Worm (Caenorhabditis elegans) whole organism, L2 larva: ENCODE data around the gene hmp-1.

Experiments
- aly-2 ChIP-seq: fragments of 150-350 bp; optimal IDR thresholded peaks from 2 replicates; lab custom pipeline; 2014; ENCODE audit warnings: missing biosample characterization, missing genetic modification characterization
- ama-1 ChIP-seq: fragments of 150-350 bp; optimal IDR thresholded peaks from 2 replicates; lab custom pipeline; 2018; ENCODE audit warnings: inconsistent platforms
- blmp-1 ChIP-seq: sonication (generic microtip); optimal IDR thresholded peaks from 2 replicates; lab custom pipeline; 2017; ENCODE audit warnings: missing genetic modification characterization, mild to moderate bottlenecking, missing compliant biosample characterization, antibody characterized with exemption, moderate library complexity; ENCODE audit not compliant: insufficient read depth
- ceh-82 ChIP-seq: fragments of 150-350 bp; optimal IDR thresholded peaks from 2 replicates; lab custom pipeline; 2014; ENCODE audit warnings: missing biosample characterization, missing genetic modification characterization
- elt-1 ChIP-seq: fragments of 150-350 bp; optimal IDR thresholded peaks from 2 replicates; lab custom pipeline; 2014; ENCODE audit warnings: missing biosample characterization, missing genetic modification characterization
- elt-3 ChIP-seq: sonication (generic microtip); optimal IDR thresholded peaks from 2 replicates; lab custom pipeline; 2017; ENCODE audit warnings: missing biosample characterization, missing genetic modification characterization
- fos-1 ChIP-seq: fragments of 150-350 bp; optimal IDR thresholded peaks from 2 replicates; lab custom pipeline; 2014; ENCODE audit warnings: missing biosample characterization, missing genetic modification characterization
- gmeb-1 ChIP-seq: fragments of 150-350 bp; optimal IDR thresholded peaks from 2 replicates; lab custom pipeline; 2014; ENCODE audit warnings: missing biosample characterization, missing genetic modification characterization
- lsy-2 ChIP-seq, 2 experiments: fragments of 150-350 bp in 1 of 2; sonication (generic microtip) in 1 of 2; optimal IDR thresholded peaks; 2 replicates each; lab custom pipeline; 2014 to 2017; ENCODE audit warnings: missing biosample characterization in 2 of 2, missing genetic modification characterization in 2 of 2
- mdl-1 ChIP-seq, 2 experiments: fragments of 150-350 bp in 1 of 2; sonication (generic microtip) in 1 of 2; optimal IDR thresholded peaks; 2 replicates each; lab custom pipeline; 2017; ENCODE audit warnings: missing biosample characterization in 2 of 2, missing genetic modification characterization in 2 of 2
- nhr-12 ChIP-seq: fragments of 150-350 bp; optimal IDR thresholded peaks from 2 replicates; lab custom pipeline; 2014; ENCODE audit warnings: missing biosample characterization, missing genetic modification characterization
- nhr-77 ChIP-seq: fragments of 150-350 bp; optimal IDR thresholded peaks from 2 replicates; lab custom pipeline; 2014; ENCODE audit warnings: missing biosample characterization, missing genetic modification characterization

DNA sequence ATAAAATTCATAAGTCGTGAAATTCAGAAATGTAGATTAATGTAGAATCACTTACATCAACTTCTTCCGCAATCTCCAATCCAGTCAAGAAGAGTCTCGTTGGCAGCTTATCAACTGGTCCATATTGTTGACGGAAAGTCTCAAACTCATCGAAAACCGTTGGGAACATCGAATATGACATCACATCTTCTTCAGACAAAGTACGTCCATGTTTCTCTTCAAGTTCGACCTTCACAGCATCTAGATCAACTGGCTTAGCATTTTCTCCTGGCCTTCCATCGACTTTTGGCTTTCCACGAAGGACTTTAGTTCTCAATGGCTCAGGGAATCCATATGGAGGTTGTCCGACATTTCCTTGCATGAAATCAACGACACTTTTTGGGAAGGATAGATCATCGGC is 26.9 kb upstream of the hmp-1 start:
- TF ChIP-seq blmp-1 (tag; lab: Kevin White, UChicago) (no peak), lsy-2 (tag; optimal IDR thresholded peaks at IDR 0.05; lab: Kevin White, UChicago) (no peak), elt-1 (tag; lab: Kevin White, UChicago) (no peak), elt-3 (tag; lab: Kevin White, UChicago) (no peak), mdl-1 (tag; optimal IDR thresholded peaks at IDR 0.05; lab: Kevin White, UChicago) (no peak), fos-1 (no peak), ceh-82 (no peak), gmeb-1 (tag; lab: Kevin White, UChicago) (no peak), aly-2 (tag; lab: Kevin White, UChicago) (no peak), nhr-12 (tag; lab: Kevin White, UChicago) (no peak), ama-1 (lab: Kevin White, UChicago) (no peak), nhr-77 (no peak)
